Fruit fly (Drosophila melanogaster): Measurements from ENCODE around the gene CG18745.

CG18745 gene

DNA sequence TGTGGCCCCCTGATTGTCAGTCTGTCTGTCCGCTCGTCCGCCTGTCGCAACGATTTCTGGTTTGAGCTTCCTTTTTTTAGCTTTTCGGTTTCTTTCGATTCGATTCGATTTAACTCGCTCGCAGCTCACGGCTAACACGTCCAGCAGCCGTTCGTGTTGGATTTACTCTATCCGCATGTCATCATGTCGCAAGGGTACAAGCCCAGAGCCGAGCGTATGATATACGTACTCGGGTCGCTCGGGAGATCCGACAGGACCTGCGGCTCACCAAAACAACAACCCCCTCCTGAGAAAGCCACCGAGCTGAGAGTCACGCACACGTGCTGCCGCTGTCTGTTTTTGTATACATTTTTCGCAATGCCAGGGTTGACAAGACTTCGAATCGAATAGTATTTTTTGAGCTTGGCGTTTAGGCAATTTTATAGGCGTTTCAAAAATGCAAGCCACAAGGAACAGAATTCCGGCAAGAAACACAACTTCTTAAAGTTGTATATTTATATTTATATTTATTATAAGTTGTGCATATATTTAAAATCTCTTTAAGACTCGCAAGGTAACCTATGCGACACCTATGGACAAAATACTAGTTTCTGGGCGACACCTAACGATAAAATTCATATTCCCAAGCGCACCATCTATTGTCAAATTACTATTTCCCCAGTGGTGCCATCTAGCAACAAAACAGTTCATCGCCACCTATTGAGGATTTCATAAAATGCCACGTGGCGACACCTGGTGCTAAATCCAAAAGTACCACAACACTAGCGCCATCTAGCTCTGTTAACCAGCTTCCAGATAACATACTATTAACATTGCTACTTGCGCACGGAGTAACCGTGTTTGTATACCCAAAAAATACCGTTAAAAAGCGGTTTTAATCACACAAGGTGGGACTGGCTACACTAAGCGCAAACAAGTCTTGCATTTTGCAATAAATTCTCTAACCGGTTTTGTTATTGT lies 24.0 kb upstream of the CG18745 start, which contains the start of the genes CG2993 and sgll (continued):
- TF ChIP-seq bbx (GFP tag; IDR thresholded peaks at IDR 0.05; ENCODE audit: partially characterized antibody), result peak; percentile 27; the same call in 1 of the 2 replicates
- TF ChIP-seq Lpt (GFP tag; optimal IDR thresholded peaks at IDR 0.05), result no peak
- peak; percentile 80 for TF ChIP-seq CG2875 (GFP tag; optimal IDR thresholded peaks at IDR 0.05)
- peak; percentile 85 for TF ChIP-seq Dip3 (GFP tag; optimal IDR thresholded peaks at IDR 0.05)
- TF ChIP-seq gro (GFP tag; optimal IDR thresholded peaks at IDR 0.05), result peak; percentile 77
- TF ChIP-seq CG31365 (tag; optimal IDR thresholded peaks at IDR 0.05), result peak; percentile 75
- TF ChIP-seq phol (tag; optimal IDR thresholded peaks at IDR 0.05), result peak; percentile 84
- peak; percentile 94 for TF ChIP-seq Sox102F (GFP tag; optimal IDR thresholded peaks at IDR 0.05)
- peak; percentile 69 for TF ChIP-seq gcm2 (GFP tag; optimal IDR thresholded peaks at IDR 0.05)
- peak; percentile 52 for TF ChIP-seq bigmax (GFP tag; optimal IDR thresholded peaks at IDR 0.05)
- TF ChIP-seq CG16779 (GFP tag; IDR thresholded peaks at IDR 0.05), result peak; percentile 90
- TF ChIP-seq Optix (GFP tag; IDR thresholded peaks at IDR 0.05), result peak; percentile 93
- peak; percentile 93 for TF ChIP-seq Rx (GFP tag; IDR thresholded peaks at IDR 0.05)
- peak; percentile 62 for TF ChIP-seq MBD-R2 (GFP tag; IDR thresholded peaks at IDR 0.05)
- peak; percentile 46; the same call in 1 of the 3 replicates for TF ChIP-seq knrl (GFP tag; IDR thresholded peaks at IDR 0.05; ENCODE audit: partially characterized antibody)
- peak; percentile 83 for TF ChIP-seq B-H2 (GFP tag; optimal IDR thresholded peaks at IDR 0.05)
- TF ChIP-seq pzg (GFP tag; optimal IDR thresholded peaks at IDR 0.05), result peak; percentile 84
- peak; percentile 92 for TF ChIP-seq CG17829 (tag; optimal IDR thresholded peaks at IDR 0.05)
- peak; percentile 62 for TF ChIP-seq dimm (GFP tag; IDR thresholded peaks at IDR 0.05)
- TF ChIP-seq H15 (GFP tag; IDR thresholded peaks at IDR 0.05), result peak; percentile 94
- peak; percentile 95 for TF ChIP-seq vvl (GFP tag; IDR thresholded peaks at IDR 0.05)
- TF ChIP-seq D19A (tag; optimal IDR thresholded peaks at IDR 0.05), result peak; percentile 67
- peak; percentile 95 for TF ChIP-seq CG4820 (GFP tag; optimal IDR thresholded peaks at IDR 0.05)
- peak; percentile 71 for TF ChIP-seq ap (GFP tag; IDR thresholded peaks at IDR 0.05)
- TF ChIP-seq CG1647 (GFP tag; optimal IDR thresholded peaks at IDR 0.05), result peak; percentile 84
- TF ChIP-seq aop (GFP tag; IDR thresholded peaks at IDR 0.05), result peak; percentile 38; the same call in 1 of the 2 replicates
- peak; percentile 82 for TF ChIP-seq stc (GFP tag; IDR thresholded peaks at IDR 0.05)
- TF ChIP-seq CG30403 (GFP tag; optimal IDR thresholded peaks at IDR 0.05), result peak; percentile 96
- TF ChIP-seq CG13894 (tag; optimal IDR thresholded peaks at IDR 0.05), result peak; percentile 54
- TF ChIP-seq gsb (GFP tag; IDR thresholded peaks at IDR 0.05), result peak; percentile 84
- TF ChIP-seq CG8359 (GFP tag; optimal IDR thresholded peaks at IDR 0.05; ENCODE audit: borderline replicate concordance), result peak; percentile 67
- TF ChIP-seq CrebB (tag; optimal IDR thresholded peaks at IDR 0.05), result peak; percentile 49
- TF ChIP-seq NK7.1 (GFP tag; optimal IDR thresholded peaks at IDR 0.05), result peak; percentile 84
- TF ChIP-seq CG15073 (GFP tag; optimal IDR thresholded peaks at IDR 0.05), result peak; percentile 65
- TF ChIP-seq dmrt99B (tag; optimal IDR thresholded peaks at IDR 0.05), result peak; percentile 79
- TF ChIP-seq CG13287 (GFP tag; IDR thresholded peaks at IDR 0.05; ENCODE audit: partially characterized antibody), result peak; percentile 48
- peak; percentile 67 for TF ChIP-seq Fer1 (GFP tag; optimal IDR thresholded peaks at IDR 0.05)
- TF ChIP-seq maf-S (GFP tag; optimal IDR thresholded peaks at IDR 0.05), result peak; percentile 88
- TF ChIP-seq cwo (GFP tag; optimal IDR thresholded peaks at IDR 0.05), result peak; percentile 86
- peak; percentile 82 for TF ChIP-seq klu (GFP tag; IDR thresholded peaks at IDR 0.05)
- TF ChIP-seq tap (tag; optimal IDR thresholded peaks at IDR 0.05), result no peak
- TF ChIP-seq ken (GFP tag; IDR thresholded peaks at IDR 0.05), result peak; percentile 96
- TF ChIP-seq seq (GFP tag; IDR thresholded peaks at IDR 0.05), result peak; percentile 72
- peak; percentile 82 for TF ChIP-seq CG4328 (GFP tag; optimal IDR thresholded peaks at IDR 0.05)
- peak; percentile 67 for TF ChIP-seq fd102C (GFP tag; optimal IDR thresholded peaks at IDR 0.05)
- TF ChIP-seq CG3163 (GFP tag; optimal IDR thresholded peaks at IDR 0.05), result peak; percentile 76
- TF ChIP-seq abd-A (tag; optimal IDR thresholded peaks at IDR 0.05), result no peak
- peak; percentile 85 for TF ChIP-seq CHES-1-like (GFP tag; optimal IDR thresholded peaks at IDR 0.05)
